Fruit fly (Drosophila melanogaster): Measurements from ENCODE around the gene CG13847.
A peak's percentile ranks its signal among the peaks of the same experiment; 100 is the strongest.

The CG13847 gene

dm6 chr3R:22410537-22411360, 25.2 kb downstream of the CG13847 start, which contains the start of the genes CG13850 and lqfR (continued):
- TF ChIP-seq CG4854 (GFP tag; optimal IDR thresholded peaks at IDR 0.05) (peak; percentile 79), bigmax (GFP tag; optimal IDR thresholded peaks at IDR 0.05) (peak; percentile 73), Dref (GFP tag; IDR thresholded peaks at IDR 0.05) (peak; percentile 36; the same call in 1 of the 2 replicates), hb (GFP tag; IDR thresholded peaks at IDR 0.05; ENCODE audit: partially characterized antibody) (no peak), ftz-f1 (GFP tag; optimal IDR thresholded peaks at IDR 0.05) (peak; percentile 12), pum (GFP tag; optimal IDR thresholded peaks at IDR 0.05) (peak; percentile 78), CG10654 (GFP tag; optimal IDR thresholded peaks at IDR 0.05) (peak; percentile 81), Sox102F (GFP tag; optimal IDR thresholded peaks at IDR 0.05) (no peak), MESR4 (GFP tag; optimal IDR thresholded peaks at IDR 0.05) (peak; percentile 28), CG10431 (GFP tag; optimal IDR thresholded peaks at IDR 0.05) (peak; percentile 1), CG10565 (GFP tag; optimal IDR thresholded peaks at IDR 0.05) (peak; percentile 12), sim (GFP tag; IDR thresholded peaks at IDR 0.05) (no peak), sc (optimal IDR thresholded peaks at IDR 0.05) (no peak), sc (GFP tag; optimal IDR thresholded peaks at IDR 0.05) (peak; percentile 52), nerfin-2 (GFP tag; IDR thresholded peaks at IDR 0.05; ENCODE audit: partially characterized antibody) (no peak), Drgx (GFP tag; IDR thresholded peaks at IDR 0.05) (peak; percentile 41), HLH3B (GFP tag; IDR thresholded peaks at IDR 0.05) (peak; percentile 57; the same call in 1 of the 2 replicates), sqz (GFP tag; optimal IDR thresholded peaks at IDR 0.05) (no peak), eyg (GFP tag; optimal IDR thresholded peaks at IDR 0.05) (peak; percentile 39), NFAT (GFP tag; IDR thresholded peaks at IDR 0.05) (peak; percentile 69), CG9817 (tag; optimal IDR thresholded peaks at IDR 0.05) (peak; percentile 79), phol (tag; optimal IDR thresholded peaks at IDR 0.05) (peak; percentile 75), MTF-1 (GFP tag; optimal IDR thresholded peaks at IDR 0.05; ENCODE audit: borderline replicate concordance) (no peak), CG7271 (tag; optimal IDR thresholded peaks at IDR 0.05) (no peak), ara (GFP tag; IDR thresholded peaks at IDR 0.05) (no peak), ase (GFP tag; IDR thresholded peaks at IDR 0.05) (0 out of 3 replicates have a peak, but pooled peaks have one; percentile 39), vfl (GFP tag; optimal IDR thresholded peaks at IDR 0.05) (peak; percentile 73), ems (GFP tag; optimal IDR thresholded peaks at IDR 0.05) (peak; percentile 80), CG8359 (GFP tag; optimal IDR thresholded peaks at IDR 0.05; ENCODE audit: borderline replicate concordance) (peak; percentile 34), slbo (GFP tag; IDR thresholded peaks at IDR 0.05) (peak; percentile 79), CG4617 (GFP tag; optimal IDR thresholded peaks at IDR 0.05; ENCODE audit: borderline replicate concordance) (peak; percentile 40), NfI (GFP tag; optimal IDR thresholded peaks at IDR 0.05) (peak; percentile 75), gt (GFP tag; IDR thresholded peaks at IDR 0.05) (no peak), ken (GFP tag; IDR thresholded peaks at IDR 0.05) (peak; percentile 45; the same call in 1 of the 3 replicates), scrt (GFP tag; optimal IDR thresholded peaks at IDR 0.05) (no peak), CG2712 (tag; optimal IDR thresholded peaks at IDR 0.05) (peak; percentile 43), CG10274 (GFP tag; optimal IDR thresholded peaks at IDR 0.05) (peak; percentile 54), CG2120 (GFP tag; optimal IDR thresholded peaks at IDR 0.05) (peak; percentile 92), Fer1 (GFP tag; optimal IDR thresholded peaks at IDR 0.05) (no peak), CG10366 (GFP tag; IDR thresholded peaks at IDR 0.05) (peak; percentile 33; the same call in 1 of the 2 replicates), CG11398 (GFP tag; optimal IDR thresholded peaks at IDR 0.05) (peak; percentile 48), lov (optimal IDR thresholded peaks at IDR 0.05) (no peak), lov (GFP tag; IDR thresholded peaks at IDR 0.05) (no peak), HLHmδ (GFP tag; optimal IDR thresholded peaks at IDR 0.05) (no peak), cad (GFP tag; optimal IDR thresholded peaks at IDR 0.05) (no peak), CG5953 (GFP tag; IDR thresholded peaks at IDR 0.05) (0 out of 2 replicates have a peak, but pooled peaks have one; percentile 21), CG4360 (GFP tag; IDR thresholded peaks at IDR 0.05) (no peak), CG1233 (GFP tag; optimal IDR thresholded peaks at IDR 0.05) (peak; percentile 58), danr (GFP tag; IDR thresholded peaks at IDR 0.05) (no peak)

All from whole organism, embryonic.